Worm (Caenorhabditis elegans) whole organism, midembryonic: Measurements from ENCODE around the gene sru-4.

ENCODE experiments used
- T22C8.4 ChIP-seq: fragments of 200-800 bp; sonication (Bioruptor generic); IDR thresholded peaks from 2 replicates; pipeline ENCODE4 v1.3.6; 2022; ENCODE audit warnings: missing genetic modification characterization, missing compliant biosample characterization
- flt-1 ChIP-seq: fragments of 200-800 bp; sonication (Bioruptor generic); IDR thresholded peaks from 2 replicates; pipeline ENCODE4 v1.3.6; 2022; ENCODE audit warnings: missing genetic modification characterization, missing compliant biosample characterization
- klf-2 ChIP-seq: fragments of 200-800 bp; sonication (Bioruptor generic); conservative IDR thresholded peaks from 2 replicates; pipeline ENCODE4 v1.3.6; 2022; ENCODE audit warnings: missing genetic modification reagents, missing genetic modification characterization, missing compliant biosample characterization
- med-1 ChIP-seq: sonication (generic microtip); optimal IDR thresholded peaks from 2 replicates; lab custom pipeline; 2017; ENCODE audit warnings: missing genetic modification characterization, mild to moderate bottlenecking, missing compliant biosample characterization, antibody characterized with exemption, missing genetic modification reagents; ENCODE audit not compliant: insufficient read depth
- ref-1 ChIP-seq: fragments of 200-800 bp; sonication (Bioruptor generic); conservative IDR thresholded peaks from 2 replicates; pipeline ENCODE4 v1.3.6; 2022; ENCODE audit warnings: missing genetic modification reagents, missing genetic modification characterization, missing compliant biosample characterization
- tab-1 ChIP-seq: fragments of 200-800 bp; sonication (Bioruptor generic); IDR thresholded peaks from 2 replicates; pipeline ENCODE4 v1.3.6; 2022; ENCODE audit warnings: missing genetic modification characterization, missing compliant biosample characterization
- ztf-23 ChIP-seq: fragments of 200-800 bp; sonication (Bioruptor generic); IDR thresholded peaks from 2 replicates; pipeline ENCODE4 v1.3.6; 2022; ENCODE audit warnings: missing genetic modification reagents, missing genetic modification characterization, missing compliant biosample characterization
- ztf-29 ChIP-seq: fragments of 200-800 bp; sonication (Bioruptor generic); IDR thresholded peaks from 2 replicates; pipeline ENCODE4 v1.3.6; 2022; ENCODE audit warnings: missing genetic modification reagents, missing genetic modification characterization, missing compliant biosample characterization

DNA sequence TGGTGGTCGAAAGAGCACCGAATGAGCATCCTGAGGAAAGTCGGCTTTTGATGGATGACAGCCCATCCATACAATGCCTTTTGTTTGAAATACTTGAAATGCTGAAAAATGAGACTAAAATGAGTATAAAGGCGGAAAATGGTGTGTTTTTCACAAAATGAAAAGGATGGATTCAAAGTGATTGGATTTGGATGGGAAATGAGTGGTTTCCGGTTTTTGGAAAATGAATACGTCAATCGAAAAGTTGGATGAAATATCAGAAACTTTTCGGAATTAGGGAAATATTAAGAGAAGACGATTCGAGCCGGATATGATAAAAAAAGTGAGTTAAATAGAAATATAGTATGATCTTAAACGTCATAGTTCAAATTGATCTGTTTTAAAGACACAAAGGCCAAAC, 30.8 kb upstream of the sru-4 start, which contains the start of gene F38E11.6:
- no peak for TF ChIP-seq T22C8.4 (GFP tag; lab: Robert Waterston, UW)
- no peak for TF ChIP-seq tab-1 (GFP tag; lab: Robert Waterston, UW)
- TF ChIP-seq ref-1 (GFP tag; lab: Robert Waterston, UW), result no peak
- TF ChIP-seq ztf-23 (GFP tag; lab: Robert Waterston, UW), result no peak
- no peak for TF ChIP-seq med-1 (GFP tag; lab: Kevin White, UChicago)
- no peak for TF ChIP-seq flt-1 (GFP tag; lab: Robert Waterston, UW)
- TF ChIP-seq ztf-29 (GFP tag; lab: Robert Waterston, UW), result no peak
- no peak for TF ChIP-seq klf-2 (GFP tag; lab: Robert Waterston, UW)
